Worm (Caenorhabditis elegans) whole organism, L2 larva: ENCODE data around the gene F21D12.3.
A peak's percentile ranks its signal among the peaks of the same experiment; 100 is the strongest.

ENCODE experiments used
- Y55F3AM.14 ChIP-seq: fragments of 200-800 bp; sonication (Bioruptor generic); optimal IDR thresholded peaks from 2 replicates; lab custom pipeline; 2018; ENCODE audit warnings: mild to moderate bottlenecking, missing genetic modification characterization, missing compliant biosample characterization
- blmp-1 ChIP-seq: sonication (generic microtip); optimal IDR thresholded peaks from 2 replicates; lab custom pipeline; 2017; ENCODE audit warnings: missing genetic modification characterization, mild to moderate bottlenecking, missing compliant biosample characterization, antibody characterized with exemption, moderate library complexity; ENCODE audit not compliant: insufficient read depth
- lsy-2 ChIP-seq, 2 experiments: fragments of 150-350 bp in 1 of 2; sonication (generic microtip) in 1 of 2; optimal IDR thresholded peaks; 2 replicates each; lab custom pipeline; 2014 to 2017; ENCODE audit warnings: missing biosample characterization in 2 of 2, missing genetic modification characterization in 2 of 2
- mdl-1 ChIP-seq, 2 experiments: fragments of 150-350 bp in 1 of 2; sonication (generic microtip) in 1 of 2; optimal IDR thresholded peaks; 2 replicates each; lab custom pipeline; 2017; ENCODE audit warnings: missing biosample characterization in 2 of 2, missing genetic modification characterization in 2 of 2
- nhr-21 ChIP-seq: fragments of 150-350 bp; optimal IDR thresholded peaks from 2 replicates; lab custom pipeline; 2014; ENCODE audit warnings: missing biosample characterization, missing genetic modification characterization
- snpc-4 ChIP-seq: fragments of 150-350 bp; optimal IDR thresholded peaks from 2 replicates; lab custom pipeline; 2014; ENCODE audit warnings: missing biosample characterization, missing genetic modification characterization
- unc-62 ChIP-seq: fragments of 150-350 bp; optimal IDR thresholded peaks from 2 replicates; lab custom pipeline; 2014; ENCODE audit warnings: missing biosample characterization, missing genetic modification reagents, missing genetic modification characterization
- zag-1 ChIP-seq: fragments of 150-350 bp; optimal IDR thresholded peaks from 2 replicates; lab custom pipeline; 2014; ENCODE audit warnings: missing biosample characterization, missing genetic modification characterization

- TF ChIP-seq Y55F3AM.14, result no peak
- TF ChIP-seq snpc-4 (tag; lab: Kevin White, UChicago), result no peak
- no peak for TF ChIP-seq lsy-2 (tag; optimal IDR thresholded peaks at IDR 0.05; lab: Kevin White, UChicago)
- no peak for TF ChIP-seq nhr-21 (tag; lab: Kevin White, UChicago)
- no peak for TF ChIP-seq mdl-1 (tag; optimal IDR thresholded peaks at IDR 0.05; lab: Kevin White, UChicago)
- TF ChIP-seq zag-1, result no peak
- TF ChIP-seq blmp-1 (tag; lab: Kevin White, UChicago), result peak; percentile 7
- TF ChIP-seq unc-62 (GFP tag; lab: Kevin White, UChicago), result no peak
These were observed 34.7 kb upstream of the F21D12.3 start, which contains the start of gene insc-1 for ce11 chrII:7358489-7358943.
